Fruit fly (Drosophila melanogaster): ENCODE data around the gene Lectin-galC1.

The Lectin-galC1 gene

DNA sequence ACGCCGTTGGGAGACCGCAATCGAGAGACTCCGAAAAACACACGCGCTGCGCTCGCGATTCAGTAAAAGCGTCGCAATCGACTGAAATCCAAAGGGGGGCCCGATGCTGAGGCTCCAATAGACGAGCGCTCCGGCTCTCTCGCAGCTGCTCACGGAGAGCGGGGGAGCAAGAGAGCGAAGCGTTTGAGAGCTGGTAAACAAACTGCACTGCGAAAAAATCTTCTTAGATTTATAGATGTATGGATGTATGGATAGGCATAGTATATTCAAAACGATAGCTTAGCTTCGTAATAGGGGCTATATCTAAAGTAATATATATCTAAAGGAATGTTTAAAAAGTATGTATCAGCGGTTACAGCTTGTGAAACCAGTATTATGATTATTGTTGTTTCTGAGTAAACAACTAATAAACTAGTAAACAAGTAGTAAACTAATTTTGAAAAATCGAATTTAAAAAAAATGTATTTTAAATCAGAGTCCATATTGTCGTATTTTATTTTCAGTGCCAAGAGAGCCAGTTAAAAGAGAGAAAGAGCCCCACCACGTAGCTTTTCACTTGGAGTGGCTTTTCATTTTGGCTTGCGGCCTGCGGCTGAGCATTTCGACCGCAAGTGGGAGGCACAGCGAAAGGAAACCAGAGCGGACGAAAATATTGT, 6.3 kb downstream of the Lectin-galC1 start, which contains the start of the genes Alp12 and CG13085 (continued):
- TF ChIP-seq CG6765 (GFP tag; optimal IDR thresholded peaks at IDR 0.05): peak; percentile 99
- TF ChIP-seq pb (GFP tag; optimal IDR thresholded peaks at IDR 0.05): peak; percentile 71
- TF ChIP-seq Rx (GFP tag; IDR thresholded peaks at IDR 0.05): peak; percentile 88
- peak; percentile 95 for TF ChIP-seq CG34422 (GFP tag; IDR thresholded peaks at IDR 0.05)
- TF ChIP-seq Doc2 (GFP tag; IDR thresholded peaks at IDR 0.05): peak; percentile 82
- peak; percentile 27 for TF ChIP-seq Elba2 (GFP tag; optimal IDR thresholded peaks at IDR 0.05)
- TF ChIP-seq CG8290 (GFP tag; optimal IDR thresholded peaks at IDR 0.05): peak; percentile 95
- peak; percentile 86 to 88 for TF ChIP-seq CG8290 (tag; optimal IDR thresholded peaks at IDR 0.05)
- TF ChIP-seq Hr39 (optimal IDR thresholded peaks at IDR 0.05): no peak
- peak; percentile 99 for TF ChIP-seq sens (GFP tag)
- TF ChIP-seq Dp (GFP tag; optimal IDR thresholded peaks at IDR 0.05): peak; percentile 31
- no peak for TF ChIP-seq sc (optimal IDR thresholded peaks at IDR 0.05)
- TF ChIP-seq sc (GFP tag; optimal IDR thresholded peaks at IDR 0.05): peak; percentile 98
- peak; percentile 98 for TF ChIP-seq CG2120 (GFP tag; optimal IDR thresholded peaks at IDR 0.05)
- TF ChIP-seq aop (GFP tag; IDR thresholded peaks at IDR 0.05): peak; percentile 36
- TF ChIP-seq CG17912 (GFP tag; optimal IDR thresholded peaks at IDR 0.05): peak; percentile 81
- TF ChIP-seq Fer3 (tag; optimal IDR thresholded peaks at IDR 0.05): peak; percentile 97
- peak; percentile 99 for TF ChIP-seq BtbVII (GFP tag; optimal IDR thresholded peaks at IDR 0.05)
- TF ChIP-seq ems (GFP tag; optimal IDR thresholded peaks at IDR 0.05): peak; percentile 94
- peak; percentile 91 for TF ChIP-seq Lim3 (GFP tag; IDR thresholded peaks at IDR 0.05)
- TF ChIP-seq HHEX (GFP tag; optimal IDR thresholded peaks at IDR 0.05): peak; percentile 98
- peak; percentile 99 for TF ChIP-seq CG4328 (GFP tag; optimal IDR thresholded peaks at IDR 0.05)
- peak; percentile 87 for TF ChIP-seq peb (GFP tag; IDR thresholded peaks at IDR 0.05)
- peak; percentile 98 for TF ChIP-seq Xbp1 (GFP tag; optimal IDR thresholded peaks at IDR 0.05)
- TF ChIP-seq CG14860 (GFP tag; IDR thresholded peaks at IDR 0.05; ENCODE audit: partially characterized antibody): no peak
- peak; percentile 31 for TF ChIP-seq stwl (tag; optimal IDR thresholded peaks at IDR 0.05)
- TF ChIP-seq CG7839 (tag; optimal IDR thresholded peaks at IDR 0.05): peak; percentile 98
- TF ChIP-seq CG31388 (GFP tag; optimal IDR thresholded peaks at IDR 0.05): peak; percentile 91
- TF ChIP-seq Ets97D (GFP tag; optimal IDR thresholded peaks at IDR 0.05): peak; percentile 79
- no peak for TF ChIP-seq CG2129 (GFP tag; IDR thresholded peaks at IDR 0.05; ENCODE audit: partially characterized antibody)
- peak; percentile 93 for TF ChIP-seq Aef1 (GFP tag; IDR thresholded peaks at IDR 0.05)
- peak; percentile 86 for TF ChIP-seq Jarid2 (GFP tag; optimal IDR thresholded peaks at IDR 0.05)
- peak; percentile 96 for TF ChIP-seq jigr1 (GFP tag; IDR thresholded peaks at IDR 0.05)
- TF ChIP-seq esg (GFP tag; conservative IDR thresholded peaks at IDR 0.05): peak; percentile 96
- peak; percentile 96 for TF ChIP-seq ewg (GFP tag; optimal IDR thresholded peaks at IDR 0.05)
- TF ChIP-seq mld (GFP tag; IDR thresholded peaks at IDR 0.05; ENCODE audit: partially characterized antibody): 0 out of 3 replicates have a peak, but pooled peaks have one; percentile 53
- peak; percentile 94 for TF ChIP-seq CG4730 (GFP tag; IDR thresholded peaks at IDR 0.05)
- TF ChIP-seq CG11398 (GFP tag; optimal IDR thresholded peaks at IDR 0.05): peak; percentile 89
- peak; percentile 96 for TF ChIP-seq CG10431 (GFP tag; optimal IDR thresholded peaks at IDR 0.05)
- peak; percentile 95 for TF ChIP-seq klu (GFP tag; IDR thresholded peaks at IDR 0.05)
- TF ChIP-seq corto (GFP tag; optimal IDR thresholded peaks at IDR 0.05): peak; percentile 87

- TF ChIP-seq Eip74EF (GFP tag; optimal IDR thresholded peaks at IDR 0.05) (no peak), CG11723 (GFP tag; optimal IDR thresholded peaks at IDR 0.05) (no peak), CG16863 (GFP tag; optimal IDR thresholded peaks at IDR 0.05) (no peak), H2.0 (GFP tag; IDR thresholded peaks at IDR 0.05) (peak; percentile 3; the same call in 1 of the 2 replicates), CG14667 (GFP tag; IDR thresholded peaks at IDR 0.05) (no peak), bcd (GFP tag; optimal IDR thresholded peaks at IDR 0.05) (no peak), Pdp1 (GFP tag; optimal IDR thresholded peaks at IDR 0.05) (no peak), sob (GFP tag; IDR thresholded peaks at IDR 0.05) (0 out of 2 replicates have a peak, but pooled peaks have one; percentile 8), ssp (GFP tag; IDR thresholded peaks at IDR 0.05) (0 out of 2 replicates have a peak, but pooled peaks have one; percentile 13), vnd (GFP tag; IDR thresholded peaks at IDR 0.05; ENCODE audit: partially characterized antibody) (0 out of 3 replicates have a peak, but pooled peaks have one; percentile 16), stwl (tag; optimal IDR thresholded peaks at IDR 0.05) (no peak), CG11695 (GFP tag; IDR thresholded peaks at IDR 0.05) (no peak)
Observed at dm6 chr2L:19424307-19424902, 7.2 kb downstream of the Lectin-galC1 start.

Measured in whole organism, embryonic.